Fruit fly (Drosophila melanogaster): ENCODE data around the gene CG5386.
A peak's percentile ranks its signal among the peaks of the same experiment; 100 is the strongest.

The CG5386 gene

DNA sequence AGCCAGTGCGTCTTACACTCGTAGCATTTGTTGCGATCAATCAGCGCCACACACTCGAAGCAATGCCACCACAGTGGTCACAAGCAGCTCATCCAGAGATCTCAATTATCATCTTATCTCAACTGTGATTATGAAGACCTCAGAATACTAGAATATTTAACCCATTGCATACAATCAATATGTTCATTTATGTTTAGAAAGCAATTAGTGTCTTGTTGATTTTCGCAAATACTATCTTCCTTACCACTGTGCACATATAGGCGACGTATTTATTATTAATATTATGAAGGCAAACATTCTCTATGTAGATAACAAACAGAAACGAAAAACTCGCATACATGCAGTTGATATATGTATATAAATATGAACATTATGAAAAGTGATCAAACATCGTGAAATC, 16.8 kb upstream of the CG5386 start:
- TF ChIP-seq CG4496 (GFP tag; IDR thresholded peaks at IDR 0.05) (peak; percentile 95), Ets98B (GFP tag; IDR thresholded peaks at IDR 0.05) (peak; percentile 94), rn (GFP tag; IDR thresholded peaks at IDR 0.05) (peak; percentile 76), Pif1B (GFP tag; optimal IDR thresholded peaks at IDR 0.05) (peak; percentile 79), D1 (tag; optimal IDR thresholded peaks at IDR 0.05) (no peak), CG12605 (GFP tag; IDR thresholded peaks at IDR 0.05) (peak; percentile 87), CG34367 (tag; optimal IDR thresholded peaks at IDR 0.05) (peak; percentile 78), Snoo (tag; optimal IDR thresholded peaks at IDR 0.05) (peak; percentile 20), CG15710 (tag; optimal IDR thresholded peaks at IDR 0.05) (peak; percentile 75), gl (tag; optimal IDR thresholded peaks at IDR 0.05) (peak; percentile 69), CG9948 (tag; optimal IDR thresholded peaks at IDR 0.05) (peak; percentile 75), CG14655 (GFP tag; optimal IDR thresholded peaks at IDR 0.05) (peak; percentile 78), CG17806 (tag; optimal IDR thresholded peaks at IDR 0.05) (peak; percentile 83), Pif1A (GFP tag; optimal IDR thresholded peaks at IDR 0.05) (peak; percentile 76), CG8159 (tag; optimal IDR thresholded peaks at IDR 0.05) (peak; percentile 83), CG32121 (GFP tag; IDR thresholded peaks at IDR 0.05) (peak; percentile 90), CG8301 (tag; optimal IDR thresholded peaks at IDR 0.05) (peak; percentile 78), CG10348 (GFP tag; IDR thresholded peaks at IDR 0.05) (peak; percentile 49; the same call in 1 of the 2 replicates), fd96Ca (GFP tag; IDR thresholded peaks at IDR 0.05) (peak; percentile 89), EcR (GFP tag; optimal IDR thresholded peaks at IDR 0.05) (peak; percentile 48), CG13204 (GFP tag; optimal IDR thresholded peaks at IDR 0.05) (no peak)

DNA sequence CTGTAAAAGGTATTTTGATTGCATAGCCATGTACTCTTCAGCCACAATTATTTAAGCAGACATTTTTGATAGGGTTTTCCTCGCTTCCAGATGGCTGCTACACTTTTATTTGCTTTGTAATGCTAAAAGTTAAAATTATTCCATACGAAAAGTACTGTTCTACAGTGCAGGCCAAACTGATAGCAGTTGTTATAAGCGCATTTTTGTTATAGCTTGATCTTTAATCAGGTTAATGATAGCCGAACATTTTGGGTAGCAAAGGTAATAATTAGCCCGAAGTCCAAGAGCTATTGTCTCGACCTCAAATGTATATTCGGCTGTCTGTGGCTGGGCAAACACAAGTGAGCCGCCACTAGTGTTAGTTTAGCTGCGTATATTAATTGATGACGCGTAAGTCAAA, 15.9 kb upstream of the CG5386 start:
- TF ChIP-seq CG14655 (GFP tag; optimal IDR thresholded peaks at IDR 0.05) (no peak), Ets98B (GFP tag; IDR thresholded peaks at IDR 0.05) (no peak), Pif1B (GFP tag; optimal IDR thresholded peaks at IDR 0.05) (no peak), CG32121 (GFP tag; IDR thresholded peaks at IDR 0.05) (no peak), CG8159 (tag; optimal IDR thresholded peaks at IDR 0.05) (no peak), CG4496 (GFP tag; IDR thresholded peaks at IDR 0.05) (no peak), CG12605 (GFP tag; IDR thresholded peaks at IDR 0.05) (no peak), CG15710 (tag; optimal IDR thresholded peaks at IDR 0.05) (no peak), CG8301 (tag; optimal IDR thresholded peaks at IDR 0.05) (no peak), CG9948 (tag; optimal IDR thresholded peaks at IDR 0.05) (no peak), gl (tag; optimal IDR thresholded peaks at IDR 0.05) (no peak), rn (GFP tag; IDR thresholded peaks at IDR 0.05) (no peak), D1 (tag; optimal IDR thresholded peaks at IDR 0.05) (no peak), Snoo (tag; optimal IDR thresholded peaks at IDR 0.05) (no peak), EcR (GFP tag; optimal IDR thresholded peaks at IDR 0.05) (no peak), CG10348 (GFP tag; IDR thresholded peaks at IDR 0.05) (no peak), fd96Ca (GFP tag; IDR thresholded peaks at IDR 0.05) (no peak)

DNA sequence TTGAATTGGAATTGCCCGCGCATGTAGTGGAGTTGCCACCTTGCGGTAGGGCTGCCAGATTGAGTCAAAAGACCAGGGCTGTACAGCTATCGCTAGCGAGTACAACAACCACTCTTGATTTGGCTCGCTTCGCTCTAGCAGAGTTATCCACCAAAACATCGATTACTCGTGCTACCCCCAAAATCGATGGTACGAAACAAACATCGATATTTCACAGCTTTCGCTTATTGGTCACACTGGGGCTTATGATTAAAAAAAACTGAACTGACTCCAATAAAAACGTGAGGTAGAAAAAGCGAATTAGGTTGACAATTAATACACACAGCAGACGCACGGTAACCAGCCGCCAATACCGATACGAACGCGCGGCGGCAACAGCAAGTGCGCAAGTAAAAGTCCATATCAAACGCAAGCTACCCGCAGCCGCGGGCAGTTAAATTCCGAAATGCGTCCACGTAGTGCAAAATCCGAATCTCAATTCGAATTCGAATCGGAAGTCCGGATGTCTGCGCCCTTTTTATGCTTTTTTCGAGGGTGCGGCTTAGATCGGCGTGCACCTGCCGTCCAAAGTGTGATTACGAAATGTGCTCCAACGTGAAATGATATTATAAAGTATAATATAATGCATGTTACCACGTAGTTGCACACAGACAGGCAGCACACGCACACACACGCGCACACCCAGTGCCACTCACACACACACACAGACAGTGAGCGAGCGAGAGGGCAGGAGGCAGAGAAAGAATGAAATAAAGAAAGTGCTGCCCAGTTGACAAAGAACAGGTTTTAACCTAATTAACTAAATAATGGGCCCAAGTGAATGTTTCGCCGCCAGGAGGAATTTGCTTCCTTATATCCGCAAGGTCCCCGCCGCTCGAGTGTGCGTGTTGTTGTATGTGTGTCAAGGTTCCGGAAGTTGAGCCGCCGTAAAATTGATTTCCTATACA, 14.7 kb upstream of the CG5386 start, which contains the start of gene Sar1:
Gene Sar1 (plus strand): TSS at position 222 of the 947 bp plus-strand sequence.
- TF ChIP-seq gl (tag; optimal IDR thresholded peaks at IDR 0.05) (no peak), D1 (tag; optimal IDR thresholded peaks at IDR 0.05) (no peak), CG12605 (GFP tag; IDR thresholded peaks at IDR 0.05) (no peak), Ets98B (GFP tag; IDR thresholded peaks at IDR 0.05) (no peak), Snoo (tag; optimal IDR thresholded peaks at IDR 0.05) (peak; percentile 8), EcR (GFP tag; optimal IDR thresholded peaks at IDR 0.05) (peak; percentile 79)

dm6 chr3R:22351396-22351795, 9.3 kb upstream of the CG5386 start, which contains the start of gene rdhB:
Gene rdhB, plus strand, starts transcription at chr3R:22351696.
- TF ChIP-seq CG8301 (tag; optimal IDR thresholded peaks at IDR 0.05) = no peak
- TF ChIP-seq CG15710 (tag; optimal IDR thresholded peaks at IDR 0.05) = no peak
- no peak for TF ChIP-seq Ets98B (GFP tag; IDR thresholded peaks at IDR 0.05)
- TF ChIP-seq rn (GFP tag; IDR thresholded peaks at IDR 0.05) = no peak
- TF ChIP-seq CG14655 (GFP tag; optimal IDR thresholded peaks at IDR 0.05) = no peak
- TF ChIP-seq D1 (tag; optimal IDR thresholded peaks at IDR 0.05) = no peak
- TF ChIP-seq Snoo (tag; optimal IDR thresholded peaks at IDR 0.05) = no peak
- TF ChIP-seq CG32121 (GFP tag; IDR thresholded peaks at IDR 0.05) = no peak

DNA sequence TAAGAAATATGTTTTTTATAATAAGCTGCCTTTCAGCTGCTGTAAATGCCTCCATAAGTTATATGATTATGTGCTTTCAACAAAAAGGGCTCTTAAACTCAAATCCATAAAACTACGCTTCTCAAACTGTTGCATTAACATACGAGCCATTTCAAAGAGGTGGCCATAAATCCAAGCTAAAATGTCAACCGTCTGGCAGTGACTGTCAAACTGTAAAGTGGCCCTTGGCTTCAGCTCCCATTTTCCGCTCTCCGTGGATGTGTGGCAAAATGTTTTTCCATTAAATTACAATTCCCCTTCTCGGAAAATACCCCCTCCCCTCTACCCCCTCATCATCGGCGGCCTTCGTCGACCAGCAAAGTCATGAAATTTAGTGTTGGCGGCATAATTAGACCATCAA, 657 bp upstream of the CG5386 start:
- TF ChIP-seq CG17806 (tag; optimal IDR thresholded peaks at IDR 0.05) (no peak), CG32121 (GFP tag; IDR thresholded peaks at IDR 0.05) (no peak), CG8301 (tag; optimal IDR thresholded peaks at IDR 0.05) (no peak), CG9948 (tag; optimal IDR thresholded peaks at IDR 0.05) (no peak), CG10348 (GFP tag; IDR thresholded peaks at IDR 0.05) (no peak), CG12605 (GFP tag; IDR thresholded peaks at IDR 0.05) (no peak), CG8159 (tag; optimal IDR thresholded peaks at IDR 0.05) (no peak), fd96Ca (GFP tag; IDR thresholded peaks at IDR 0.05) (no peak)

DNA sequence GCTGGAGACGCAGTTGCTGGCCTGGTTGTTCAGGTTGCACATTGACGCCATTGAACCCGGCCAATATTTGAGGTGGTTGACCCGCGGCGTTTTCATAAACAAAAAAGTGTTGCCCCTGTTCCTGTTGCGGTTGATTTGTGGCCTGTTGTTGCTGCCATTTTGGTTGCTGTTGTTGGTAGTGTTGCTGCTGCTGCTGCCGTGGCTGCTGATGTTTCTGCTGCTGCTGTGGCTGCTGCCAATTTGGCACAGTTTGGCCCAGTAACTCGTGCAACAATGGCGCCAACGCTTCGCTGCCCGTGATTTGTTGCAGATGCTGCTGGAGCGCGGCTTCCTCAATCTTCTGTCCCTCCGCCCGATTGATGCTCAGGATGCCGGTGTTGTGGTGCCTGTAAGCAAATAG, 399 bp downstream of the CG5386 start:
- TF ChIP-seq CG15710 (tag; optimal IDR thresholded peaks at IDR 0.05) (no peak), CG32121 (GFP tag; IDR thresholded peaks at IDR 0.05) (no peak), gl (tag; optimal IDR thresholded peaks at IDR 0.05) (no peak), EcR (GFP tag; optimal IDR thresholded peaks at IDR 0.05) (no peak), fd96Ca (GFP tag; IDR thresholded peaks at IDR 0.05) (no peak), CG8159 (tag; optimal IDR thresholded peaks at IDR 0.05) (no peak), CG9948 (tag; optimal IDR thresholded peaks at IDR 0.05) (no peak), Snoo (tag; optimal IDR thresholded peaks at IDR 0.05) (no peak), Ets98B (GFP tag; IDR thresholded peaks at IDR 0.05) (no peak), CG13204 (GFP tag; optimal IDR thresholded peaks at IDR 0.05) (no peak), CG14655 (GFP tag; optimal IDR thresholded peaks at IDR 0.05) (no peak), Pif1A (GFP tag; optimal IDR thresholded peaks at IDR 0.05) (no peak), CG10348 (GFP tag; IDR thresholded peaks at IDR 0.05) (no peak), CG8301 (tag; optimal IDR thresholded peaks at IDR 0.05) (no peak), CG17806 (tag; optimal IDR thresholded peaks at IDR 0.05) (no peak), Pif1B (GFP tag; optimal IDR thresholded peaks at IDR 0.05) (no peak)

All from whole organism, pupa.